Worm (Caenorhabditis elegans): ENCODE results near the gene col-103.

- TF ChIP-seq flh-1 (GFP tag; optimal IDR thresholded peaks at IDR 0.05) (no peak), elt-1 (tag; optimal IDR thresholded peaks at IDR 0.05; ENCODE audit: borderline replicate concordance, insufficient read depth) (no peak), nhr-76 (tag; optimal IDR thresholded peaks at IDR 0.05) (no peak)
Observed at ce11 chrIV:736447-736846, 27.0 kb downstream of the col-103 start, which contains the start of gene kvs-5.

All from whole organism, mixed stage, embryonic.